Worm (Caenorhabditis elegans) whole organism, early embryonic: ENCODE data around the gene T16A1.5.
A peak's percentile ranks its signal among the peaks of the same experiment; 100 is the strongest.

ENCODE experiments used
- B0310.2 ChIP-seq: sonication (generic microtip); optimal IDR thresholded peaks from 2 replicates; lab custom pipeline; 2016; ENCODE audit warnings: mild to moderate bottlenecking, missing genetic modification characterization, missing compliant biosample characterization
- F13C5.2 ChIP-seq: sonication (generic microtip); optimal IDR thresholded peaks from 2 replicates; lab custom pipeline; 2017; ENCODE audit warnings: mild to moderate bottlenecking, missing genetic modification characterization, inconsistent platforms, missing compliant biosample characterization
- aly-1 ChIP-seq: sonication (generic microtip); optimal IDR thresholded peaks from 2 replicates; lab custom pipeline; 2016; ENCODE audit warnings: missing genetic modification characterization, missing compliant biosample characterization
- ama-1 ChIP-seq: fragments of 150-350 bp; optimal IDR thresholded peaks from 2 replicates; lab custom pipeline; 2014
- ceh-13 ChIP-seq: fragments of 200-800 bp; sonication (Bioruptor generic); optimal IDR thresholded peaks from 2 replicates; lab custom pipeline; 2018; ENCODE audit warnings: mild to moderate bottlenecking, missing genetic modification characterization, missing compliant biosample characterization
- ceh-36 ChIP-seq: sonication (generic microtip); optimal IDR thresholded peaks from 2 replicates; lab custom pipeline; 2016; ENCODE audit warnings: missing genetic modification characterization, inconsistent platforms, missing compliant biosample characterization
- ets-7 ChIP-seq: sonication (generic microtip); optimal IDR thresholded peaks from 2 replicates; lab custom pipeline; 2016; ENCODE audit warnings: missing genotype, missing genetic modification characterization, missing compliant biosample characterization
- flt-1 ChIP-seq: fragments of 200-800 bp; sonication (Bioruptor generic); IDR thresholded peaks from 2 replicates; pipeline ENCODE4 v1.3.6; 2022; ENCODE audit warnings: missing genetic modification characterization, missing compliant biosample characterization
- hmbx-1 ChIP-seq: sonication (generic microtip); optimal IDR thresholded peaks from 2 replicates; lab custom pipeline; 2016; ENCODE audit warnings: mild to moderate bottlenecking, missing genetic modification characterization, missing compliant biosample characterization
- hmg-4 ChIP-seq: fragments of 200-800 bp; sonication (Bioruptor generic); optimal IDR thresholded peaks from 2 replicates; lab custom pipeline; 2018; ENCODE audit warnings: mild to moderate bottlenecking, missing genetic modification characterization, missing compliant biosample characterization
- hnd-1 ChIP-seq: sonication (generic microtip); optimal IDR thresholded peaks from 2 replicates; lab custom pipeline; 2016; ENCODE audit warnings: missing genetic modification characterization, missing compliant biosample characterization
- pes-1 ChIP-seq: fragments of 200-800 bp; sonication (Bioruptor generic); IDR thresholded peaks from 2 replicates; pipeline ENCODE4 v1.3.6; 2022; ENCODE audit warnings: missing genetic modification reagents, missing genetic modification characterization, missing compliant biosample characterization
- scrt-1 ChIP-seq: fragments of 200-800 bp; sonication (Bioruptor generic); IDR thresholded peaks from 2 replicates; pipeline ENCODE4 v1.3.6; 2022; ENCODE audit warnings: missing genetic modification characterization, missing compliant biosample characterization
- sea-1 ChIP-seq: fragments of 200-800 bp; sonication (Bioruptor generic); conservative IDR thresholded peaks from 2 replicates; pipeline ENCODE4 v1.3.6; 2022; ENCODE audit warnings: missing genetic modification characterization, missing compliant biosample characterization
- tbx-11 ChIP-seq: fragments of 200-800 bp; sonication (Bioruptor generic); IDR thresholded peaks from 2 replicates; pipeline ENCODE4 v1.3.6; 2022; ENCODE audit warnings: missing genetic modification characterization, missing compliant biosample characterization
- tbx-37 ChIP-seq: fragments of 200-800 bp; sonication (Bioruptor generic); conservative IDR thresholded peaks from 2 replicates; pipeline ENCODE4 v1.3.6; 2022; ENCODE audit warnings: missing genetic modification reagents, missing genetic modification characterization, missing compliant biosample characterization
- tra-4 ChIP-seq: sonication (generic microtip); optimal IDR thresholded peaks from 2 replicates; lab custom pipeline; 2017; ENCODE audit warnings: missing genetic modification characterization, missing compliant biosample characterization

The T16A1.5 gene

ce11 chrII:2108295-2108694 lies 24.7 kb upstream of the T16A1.5 start, which contains the start of gene R52.4:
R52.4 (minus strand) TSS chrII:2108395.
- TF ChIP-seq flt-1: no peak

DNA sequence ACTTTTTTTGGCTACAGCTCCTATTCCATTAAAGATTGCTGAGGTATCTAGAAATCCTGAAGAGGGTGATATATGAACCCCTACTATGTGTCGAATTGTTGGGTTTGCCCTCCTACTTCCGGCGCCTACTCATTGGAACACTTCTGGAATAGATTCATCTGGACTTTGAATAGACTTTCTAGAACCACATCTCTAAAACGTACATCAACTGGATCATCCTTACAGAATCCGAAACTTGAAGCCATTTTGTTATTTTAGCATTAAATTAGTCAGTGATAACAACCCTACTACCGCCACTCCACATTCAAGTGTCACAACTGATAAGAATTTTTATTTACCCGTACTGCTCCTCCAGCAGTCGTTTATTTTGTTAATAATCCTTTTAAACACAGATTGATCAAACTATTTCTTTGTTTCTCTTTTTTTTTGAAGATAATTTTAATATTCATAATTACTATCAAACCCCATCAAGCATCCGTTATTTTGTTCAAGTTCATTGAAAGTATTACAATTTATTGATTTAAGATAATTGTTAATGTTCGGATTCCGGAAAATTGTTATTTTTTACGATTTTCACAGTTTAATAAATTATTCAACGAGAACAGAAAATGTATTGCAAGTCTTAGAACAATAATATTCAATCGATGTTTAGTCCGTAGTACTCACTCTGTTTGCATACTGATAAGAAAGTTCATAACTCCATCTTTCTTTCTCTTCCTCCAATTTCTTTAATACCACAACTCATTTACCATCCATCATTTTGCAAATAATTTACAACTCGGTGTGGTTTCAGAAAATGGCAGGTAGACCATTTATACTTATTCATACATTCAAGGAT lies 15.7 kb upstream of the T16A1.5 start, which contains the start of gene math-42:
math-42 (plus strand) TSS at position 788 of the 838 bp plus-strand sequence.
- TF ChIP-seq tbx-37 (GFP tag; lab: Robert Waterston, UW) (no peak), pes-1 (GFP tag; lab: Robert Waterston, UW) (no peak), hnd-1 (tag; lab: Kevin White, UChicago) (no peak), F13C5.2 (tag; lab: Kevin White, UChicago) (no peak), hmg-4 (GFP tag; lab: Kevin White, UChicago) (no peak), aly-1 (tag; lab: Kevin White, UChicago) (no peak), flt-1 (no peak), scrt-1 (GFP tag; lab: Robert Waterston, UW) (no peak), hmbx-1 (no peak), tbx-11 (GFP tag; lab: Robert Waterston, UW) (no peak), B0310.2 (tag; lab: Kevin White, UChicago) (no peak), ets-7 (tag; lab: Kevin White, UChicago) (no peak), sea-1 (no peak), ceh-13 (GFP tag; lab: Kevin White, UChicago) (no peak), ama-1 (lab: Kevin White, UChicago) (no peak), ceh-36 (tag; lab: Kevin White, UChicago) (no peak), tra-4 (tag; lab: Kevin White, UChicago) (no peak)

ce11 chrII:2094924-2095650 lies 11.5 kb upstream of the T16A1.5 start, which contains the start of gene T16A1.2:
T16A1.2 (plus strand) TSS chrII:2095600.
- TF ChIP-seq tra-4 (tag; lab: Kevin White, UChicago) (no peak), ama-1 (lab: Kevin White, UChicago) (no peak), tbx-11 (GFP tag; lab: Robert Waterston, UW) (no peak), ceh-13 (GFP tag; lab: Kevin White, UChicago) (no peak), hnd-1 (tag; lab: Kevin White, UChicago) (no peak), scrt-1 (GFP tag; lab: Robert Waterston, UW) (no peak), B0310.2 (tag; lab: Kevin White, UChicago) (no peak), hmg-4 (GFP tag; lab: Kevin White, UChicago) (no peak), sea-1 (no peak), flt-1 (no peak), pes-1 (GFP tag; lab: Robert Waterston, UW) (no peak)

DNA sequence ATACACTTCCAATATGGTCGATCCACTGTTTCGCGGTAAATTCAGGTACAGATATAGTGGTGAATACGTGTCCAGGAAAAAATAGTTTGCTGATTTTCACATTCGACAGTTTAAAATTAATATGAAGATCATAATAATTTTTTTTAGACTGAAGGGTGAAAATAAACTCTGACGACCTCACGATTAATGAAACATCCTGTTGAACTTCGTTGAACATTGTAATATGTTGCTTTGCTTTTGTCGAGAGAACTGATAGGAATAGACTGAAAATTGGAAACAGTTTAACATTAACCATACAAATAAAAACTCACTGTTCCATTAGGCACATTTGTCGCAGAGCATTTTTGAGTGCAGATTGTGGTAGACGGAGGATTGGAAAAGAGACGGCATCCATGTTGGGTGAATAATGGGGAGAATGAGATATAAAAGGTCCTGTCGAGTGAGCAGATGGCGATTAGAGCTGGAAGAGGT lies 9.9 kb upstream of the T16A1.5 start, which contains the start of gene fbxb-37:
fbxb-37 (minus strand) TSS at position 421 of the 471 bp plus-strand sequence.
- TF ChIP-seq ceh-36 (tag; lab: Kevin White, UChicago) (no peak), hmbx-1 (no peak), ama-1 (lab: Kevin White, UChicago) (no peak), aly-1 (tag; lab: Kevin White, UChicago) (no peak), scrt-1 (GFP tag; lab: Robert Waterston, UW) (no peak), ets-7 (tag; lab: Kevin White, UChicago) (no peak), tbx-37 (GFP tag; lab: Robert Waterston, UW) (no peak), tbx-11 (GFP tag; lab: Robert Waterston, UW) (no peak), flt-1 (no peak), tra-4 (tag; lab: Kevin White, UChicago) (no peak), hnd-1 (tag; lab: Kevin White, UChicago) (no peak), hmg-4 (GFP tag; lab: Kevin White, UChicago) (no peak), sea-1 (no peak)

- TF ChIP-seq ceh-13 (GFP tag; lab: Kevin White, UChicago) (no peak), tra-4 (tag; lab: Kevin White, UChicago) (no peak), ceh-36 (tag; lab: Kevin White, UChicago) (peak; percentile 1), B0310.2 (tag; lab: Kevin White, UChicago) (no peak), tbx-37 (GFP tag; lab: Robert Waterston, UW) (no peak), aly-1 (tag; lab: Kevin White, UChicago) (no peak), hmg-4 (GFP tag; lab: Kevin White, UChicago) (peak; percentile 16), hmbx-1 (no peak), ets-7 (tag; lab: Kevin White, UChicago) (no peak), ama-1 (lab: Kevin White, UChicago) (no peak), scrt-1 (GFP tag; lab: Robert Waterston, UW) (no peak), hnd-1 (tag; lab: Kevin White, UChicago) (no peak)
Observed at ce11 chrII:2091972-2092371, 8.3 kb upstream of the T16A1.5 start, which contains the start of gene T16A1.10. T16A1.10 (minus strand) TSS chrII:2092094.

ce11 chrII:2090605-2091004 lies 7.0 kb upstream of the T16A1.5 start, which contains the start of gene trpl-5:
trpl-5 (minus strand) TSS chrII:2090636.
- no peak for TF ChIP-seq hmg-4 (GFP tag; lab: Kevin White, UChicago)
- TF ChIP-seq tra-4 (tag; lab: Kevin White, UChicago): no peak
- no peak for TF ChIP-seq ceh-13 (GFP tag; lab: Kevin White, UChicago)
- TF ChIP-seq ceh-36 (tag; lab: Kevin White, UChicago): no peak
- no peak for TF ChIP-seq scrt-1 (GFP tag; lab: Robert Waterston, UW)
- no peak for TF ChIP-seq sea-1
- TF ChIP-seq flt-1: no peak
- no peak for TF ChIP-seq tbx-37 (GFP tag; lab: Robert Waterston, UW)
- no peak for TF ChIP-seq hmbx-1
- no peak for TF ChIP-seq B0310.2 (tag; lab: Kevin White, UChicago)
- TF ChIP-seq F13C5.2 (tag; lab: Kevin White, UChicago): no peak
